Worm (Caenorhabditis elegans): ENCODE measurements around the gene sptf-2.

ce11 chrII:8621883-8622282 is 3.4 kb upstream of the sptf-2 start, which contains the start of gene T22C8.3:
- TF ChIP-seq pha-4 (tag; optimal IDR thresholded peaks at IDR 0.05), result no peak
- no peak for TF ChIP-seq dox-1 (GFP tag; IDR thresholded peaks at IDR 0.05)
- TF ChIP-seq lsl-1 (GFP tag; optimal IDR thresholded peaks at IDR 0.05), result no peak
- TF ChIP-seq ZK185.1 (tag; optimal IDR thresholded peaks at IDR 0.05; ENCODE audit: poor library complexity, severe bottlenecking), result no peak

Data from whole organism, young adult.